Fruit fly (Drosophila melanogaster): ENCODE results near the gene Pdha.

Gene Pdha

DNA sequence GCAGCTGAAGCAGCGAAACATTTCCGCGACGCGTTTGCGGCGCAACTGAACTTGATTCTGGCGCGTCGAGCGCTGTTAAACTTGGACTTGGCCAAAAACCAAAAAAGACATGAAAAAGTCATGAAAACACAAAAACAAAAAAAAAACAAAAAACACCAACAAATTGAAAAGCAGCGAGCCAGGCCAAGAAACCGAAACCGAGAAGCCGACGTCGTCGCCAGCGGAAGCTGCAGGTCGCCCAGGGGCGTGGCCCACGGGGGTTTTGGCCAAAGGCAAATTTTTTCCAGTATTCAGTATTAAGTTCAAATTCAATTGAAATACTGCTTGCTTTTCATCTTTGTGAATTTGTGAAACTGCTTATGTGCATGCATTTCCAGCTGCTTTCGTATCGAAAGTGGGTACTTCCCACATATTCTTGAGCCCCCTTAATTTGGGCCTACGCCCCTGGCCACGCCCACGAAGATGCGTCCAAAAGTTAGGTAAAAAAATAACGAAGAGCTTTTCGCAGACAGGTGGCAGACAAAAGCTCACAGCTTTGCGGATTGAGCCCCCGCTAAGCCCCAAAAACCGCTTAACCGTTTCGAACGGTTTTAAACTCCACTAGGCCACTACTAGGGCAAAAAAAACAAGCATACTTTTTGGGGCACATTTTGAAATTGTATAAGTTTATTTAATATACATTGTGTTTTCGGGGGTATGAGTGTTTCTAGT, 35.3 kb upstream of the Pdha start, which contains the start of gene CG3009 (continued):
- TF ChIP-seq spab (GFP tag; optimal IDR thresholded peaks at IDR 0.05): peak; percentile 95
- TF ChIP-seq lz (GFP tag; optimal IDR thresholded peaks at IDR 0.05): peak; percentile 98
- peak; percentile 97 for TF ChIP-seq CG11902 (GFP tag; optimal IDR thresholded peaks at IDR 0.05)
- peak; percentile 89 for TF ChIP-seq Blimp-1 (GFP tag; optimal IDR thresholded peaks at IDR 0.05)
- TF ChIP-seq CG8319 (GFP tag; optimal IDR thresholded peaks at IDR 0.05): peak; percentile 97
- TF ChIP-seq dac (GFP tag; optimal IDR thresholded peaks at IDR 0.05): peak; percentile 97
- peak; percentile 98 for TF ChIP-seq net (GFP tag; optimal IDR thresholded peaks at IDR 0.05)
- peak; percentile 98 for TF ChIP-seq eg (GFP tag; IDR thresholded peaks at IDR 0.05)
- TF ChIP-seq CG3919 (GFP tag; optimal IDR thresholded peaks at IDR 0.05): peak; percentile 98
- peak; percentile 98 for TF ChIP-seq Eip75B (GFP tag; optimal IDR thresholded peaks at IDR 0.05)

DNA sequence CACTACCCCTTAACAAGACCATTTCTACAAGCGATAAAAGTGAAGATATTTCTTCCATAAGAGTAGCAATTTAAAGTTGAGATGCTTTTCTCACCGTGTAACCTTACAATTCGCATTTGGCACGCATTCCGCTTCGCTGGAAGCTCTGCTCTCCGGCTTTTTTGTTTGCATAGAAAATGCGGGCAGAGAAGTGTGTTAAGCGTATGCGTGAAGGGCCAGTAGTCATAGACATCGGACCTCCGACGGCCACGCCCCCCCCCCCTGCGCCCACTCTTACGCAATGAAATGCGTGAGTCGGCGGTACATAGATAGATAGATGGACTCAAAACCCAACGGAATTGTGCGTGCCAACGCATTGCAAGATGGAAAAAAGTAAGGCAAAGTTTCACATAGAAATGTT, 32.6 kb upstream of the Pdha start:
- TF ChIP-seq OdsH (GFP tag; optimal IDR thresholded peaks at IDR 0.05): no peak
- 0 out of 2 replicates have a peak, but pooled peaks have one; percentile 36 for TF ChIP-seq CG15336 (GFP tag; IDR thresholded peaks at IDR 0.05)
- TF ChIP-seq dsx (GFP tag; optimal IDR thresholded peaks at IDR 0.05; ENCODE audit: poor library complexity, severe bottlenecking): no peak
- TF ChIP-seq fkh (GFP tag; optimal IDR thresholded peaks at IDR 0.05): peak; percentile 1
- TF ChIP-seq CG32006 (GFP tag; optimal IDR thresholded peaks at IDR 0.05): peak; percentile 10
- TF ChIP-seq CG8119 (GFP tag; IDR thresholded peaks at IDR 0.05): peak; percentile 41; the same call in 1 of the 3 replicates
- TF ChIP-seq eg (GFP tag; IDR thresholded peaks at IDR 0.05): 0 out of 3 replicates have a peak, but pooled peaks have one; percentile 38

DNA sequence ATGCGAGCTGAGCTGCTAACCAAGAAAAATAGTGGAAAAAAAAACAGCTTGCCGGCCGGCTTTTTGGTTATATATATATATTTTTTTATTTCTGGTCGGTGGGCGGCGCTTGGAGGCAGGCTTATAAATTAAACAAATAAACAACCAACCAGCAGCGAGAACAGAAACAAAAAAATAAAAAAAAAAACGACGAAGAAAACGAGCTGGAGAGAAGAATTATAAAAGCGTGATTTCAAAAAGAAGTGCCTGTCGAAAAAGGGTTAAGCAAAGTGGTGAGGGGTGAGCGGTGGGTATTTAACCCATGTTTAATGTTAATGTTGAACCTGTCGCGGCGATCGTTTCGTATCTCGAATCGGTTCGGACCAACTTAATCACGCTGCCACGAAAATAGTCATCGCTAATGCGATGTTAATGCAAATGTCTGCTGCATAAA, 30.9 kb upstream of the Pdha start:
- no peak for TF ChIP-seq salr (GFP tag; optimal IDR thresholded peaks at IDR 0.05)
- TF ChIP-seq fd59A (GFP tag; optimal IDR thresholded peaks at IDR 0.05): no peak
- peak; percentile 23 for TF ChIP-seq Eip78C (GFP tag)
- TF ChIP-seq CG6163 (GFP tag; IDR thresholded peaks at IDR 0.05): peak; percentile 53
- peak; percentile 53 for TF ChIP-seq CG6808 (GFP tag; optimal IDR thresholded peaks at IDR 0.05)
- TF ChIP-seq CG16779 (tag; optimal IDR thresholded peaks at IDR 0.05): no peak
- no peak for TF ChIP-seq spab (GFP tag; optimal IDR thresholded peaks at IDR 0.05)
- no peak for TF ChIP-seq Blimp-1 (GFP tag; optimal IDR thresholded peaks at IDR 0.05)
- no peak for TF ChIP-seq Hr4 (GFP tag; optimal IDR thresholded peaks at IDR 0.05)
- no peak for TF ChIP-seq CG15336 (GFP tag; IDR thresholded peaks at IDR 0.05)
- TF ChIP-seq fkh (GFP tag; optimal IDR thresholded peaks at IDR 0.05): peak; percentile 0
- no peak for TF ChIP-seq Sox14 (GFP tag; optimal IDR thresholded peaks at IDR 0.05)
- TF ChIP-seq CG8119 (GFP tag; IDR thresholded peaks at IDR 0.05): no peak
- no peak for TF ChIP-seq achi (GFP tag; optimal IDR thresholded peaks at IDR 0.05)
- TF ChIP-seq CG10669 (GFP tag; optimal IDR thresholded peaks at IDR 0.05): peak; percentile 12
- TF ChIP-seq CG7368 (GFP tag; optimal IDR thresholded peaks at IDR 0.05): no peak
- no peak for TF ChIP-seq lz (GFP tag; optimal IDR thresholded peaks at IDR 0.05)
- TF ChIP-seq cyc (GFP tag; optimal IDR thresholded peaks at IDR 0.05): no peak
- TF ChIP-seq CG6276 (GFP tag; optimal IDR thresholded peaks at IDR 0.05): no peak
- TF ChIP-seq svp (GFP tag): no peak
- TF ChIP-seq CG11294 (GFP tag; IDR thresholded peaks at IDR 0.05): no peak
- no peak for TF ChIP-seq esn (GFP tag; optimal IDR thresholded peaks at IDR 0.05)
- TF ChIP-seq Hr39 (GFP tag; optimal IDR thresholded peaks at IDR 0.05): no peak
- TF ChIP-seq CG3919 (GFP tag; optimal IDR thresholded peaks at IDR 0.05): no peak
- no peak for TF ChIP-seq CG6854 (GFP tag; optimal IDR thresholded peaks at IDR 0.05)
- peak; percentile 2 for TF ChIP-seq Sox102F (GFP tag; optimal IDR thresholded peaks at IDR 0.05)
- no peak for TF ChIP-seq Eip75B (GFP tag; optimal IDR thresholded peaks at IDR 0.05)
- TF ChIP-seq fd85E (GFP tag; optimal IDR thresholded peaks at IDR 0.05): no peak
- TF ChIP-seq CG9139 (GFP tag; optimal IDR thresholded peaks at IDR 0.05): peak; percentile 42
- no peak for TF ChIP-seq Ets96B (tag; optimal IDR thresholded peaks at IDR 0.05)
- TF ChIP-seq CG31627 (GFP tag; optimal IDR thresholded peaks at IDR 0.05): no peak
- no peak for TF ChIP-seq OdsH (GFP tag; optimal IDR thresholded peaks at IDR 0.05)
- TF ChIP-seq Gug (GFP tag; IDR thresholded peaks at IDR 0.05): no peak
- no peak for TF ChIP-seq Met (GFP tag; optimal IDR thresholded peaks at IDR 0.05)
- no peak for TF ChIP-seq CG32006 (GFP tag; optimal IDR thresholded peaks at IDR 0.05)
- no peak for TF ChIP-seq Ets21C (GFP tag; optimal IDR thresholded peaks at IDR 0.05)
- TF ChIP-seq Hr38 (GFP tag; optimal IDR thresholded peaks at IDR 0.05): no peak
- TF ChIP-seq CG11902 (GFP tag; optimal IDR thresholded peaks at IDR 0.05): no peak
- no peak for TF ChIP-seq CG1621 (tag; optimal IDR thresholded peaks at IDR 0.05)
- no peak for TF ChIP-seq CG4318 (GFP tag; optimal IDR thresholded peaks at IDR 0.05)
